Worm (Caenorhabditis elegans) whole organism, L4 larva: Measurements from ENCODE around the gene W02B12.13.

ENCODE experiments used
- T26A8.4 ChIP-seq: fragments of 200-800 bp; sonication (Bioruptor generic); IDR thresholded peaks from 2 replicates; pipeline ENCODE4 v1.3.6; 2022; ENCODE audit warnings: missing genetic modification characterization, missing compliant biosample characterization
- Y5F2A.4 ChIP-seq: fragments of 200-800 bp; sonication (Bioruptor generic); optimal IDR thresholded peaks from 2 replicates; lab custom pipeline; 2018; ENCODE audit warnings: mild to moderate bottlenecking, missing genetic modification characterization, missing compliant biosample characterization
- aha-1 ChIP-seq: fragments of 150-350 bp; peaks from one replicate; lab custom pipeline; 2014; ENCODE audit warnings: missing biosample characterization, missing genetic modification characterization
- cey-2 ChIP-seq: sonication (generic microtip); optimal IDR thresholded peaks from 3 replicates; lab custom pipeline; 2017; ENCODE audit warnings: missing genetic modification characterization, mild to moderate bottlenecking, missing compliant biosample characterization, antibody characterized with exemption, borderline replicate concordance; ENCODE audit not compliant: insufficient read depth
- daf-8 ChIP-seq: fragments of 200-800 bp; sonication (Bioruptor generic); IDR thresholded peaks from 2 replicates; pipeline ENCODE4 v1.3.6; 2022; ENCODE audit warnings: missing genetic modification characterization, missing compliant biosample characterization
- dmd-9 ChIP-seq: fragments of 200-800 bp; sonication (Bioruptor generic); IDR thresholded peaks from 2 replicates; pipeline ENCODE4 v1.3.6; 2022; ENCODE audit warnings: missing genetic modification reagents, missing genetic modification characterization, missing compliant biosample characterization
- egl-43 ChIP-seq: fragments of 200-800 bp; sonication (Bioruptor generic); IDR thresholded peaks from 2 replicates; pipeline ENCODE4 v1.3.6; 2022; ENCODE audit warnings: missing genetic modification reagents, missing genetic modification characterization, missing compliant biosample characterization
- gei-8 ChIP-seq: fragments of 200-800 bp; sonication (Bioruptor generic); optimal IDR thresholded peaks from 2 replicates; lab custom pipeline; 2018; ENCODE audit warnings: mild to moderate bottlenecking, missing genetic modification characterization, missing compliant biosample characterization
- lin-38 ChIP-seq: fragments of 200-800 bp; sonication (Bioruptor generic); IDR thresholded peaks from 2 replicates; pipeline ENCODE4 v1.3.6; 2022; ENCODE audit warnings: missing genetic modification reagents, missing genetic modification characterization, missing compliant biosample characterization
- lir-3 ChIP-seq: sonication (generic microtip); optimal IDR thresholded peaks from 2 replicates; lab custom pipeline; 2016; ENCODE audit warnings: mild to moderate bottlenecking, missing genetic modification characterization, missing compliant biosample characterization
- lsy-2 ChIP-seq, 2 experiments: fragments of 150-350 bp in 1 of 2; sonication (generic microtip) in 1 of 2; optimal IDR thresholded peaks; 2 replicates each; lab custom pipeline; 2014 to 2017; ENCODE audit warnings: missing biosample characterization in 2 of 2, missing genetic modification characterization in 2 of 2
- mxl-2 ChIP-seq: fragments of 200-800 bp; sonication (Bioruptor generic); conservative IDR thresholded peaks from 2 replicates; pipeline ENCODE4 v1.3.6; 2022; ENCODE audit warnings: missing genetic modification reagents, missing genetic modification characterization, missing compliant biosample characterization
- mxl-3 ChIP-seq: fragments of 200-800 bp; sonication (Bioruptor generic); optimal IDR thresholded peaks from 2 replicates; lab custom pipeline; 2018; ENCODE audit warnings: mild to moderate bottlenecking, missing genetic modification characterization, missing compliant biosample characterization
- nhr-11 ChIP-seq: fragments of 150-350 bp; optimal IDR thresholded peaks from 2 replicates; lab custom pipeline; 2014; ENCODE audit warnings: missing biosample characterization, missing genetic modification characterization
- nhr-25 ChIP-seq: sonication (generic microtip); optimal IDR thresholded peaks from 2 replicates; lab custom pipeline; 2017; ENCODE audit warnings: missing genetic modification characterization, mild to moderate bottlenecking, missing compliant biosample characterization, antibody characterized with exemption, moderate library complexity, borderline replicate concordance; ENCODE audit not compliant: insufficient read depth
- nhr-41 ChIP-seq: fragments of 200-800 bp; sonication (Bioruptor generic); IDR thresholded peaks from 2 replicates; pipeline ENCODE4 v1.3.6; 2022; ENCODE audit warnings: missing genetic modification reagents, missing genetic modification characterization, missing compliant biosample characterization
- pha-4 ChIP-seq, 2 experiments: fragments of 150-350 bp in 1 of 2; fragments of 200-800 bp in 1 of 2; sonication (Bioruptor generic) in 1 of 2; IDR thresholded peaks in 1 of 2; optimal IDR thresholded peaks in 1 of 2; 2 replicates each; pipeline versions ENCODE4 v1.3.6 to Lab custom; 2014 to 2022; ENCODE audit warnings: missing genetic modification characterization in 2 of 2, missing genetic modification reagents in 2 of 2, missing biosample characterization in 1 of 2, missing compliant biosample characterization in 1 of 2
- pqm-1 ChIP-seq: sonication (generic microtip); optimal IDR thresholded peaks from 2 replicates; lab custom pipeline; 2017; ENCODE audit warnings: missing biosample characterization, missing genetic modification characterization
- saeg-2 ChIP-seq: fragments of 200-800 bp; sonication (Bioruptor generic); IDR thresholded peaks from 2 replicates; pipeline ENCODE4 v1.3.6; 2022; ENCODE audit warnings: missing genetic modification reagents, missing genetic modification characterization, missing compliant biosample characterization
- spr-1 ChIP-seq: sonication (generic microtip); optimal IDR thresholded peaks from 2 replicates; lab custom pipeline; 2016; ENCODE audit warnings: mild to moderate bottlenecking, missing genetic modification characterization, missing compliant biosample characterization
- tra-1 ChIP-seq: fragments of 200-800 bp; sonication (Bioruptor generic); IDR thresholded peaks from 2 replicates; pipeline ENCODE4 v1.3.6; 2022; ENCODE audit warnings: missing genetic modification reagents, missing genetic modification characterization, missing compliant biosample characterization
- unc-130 ChIP-seq: sonication (generic microtip); optimal IDR thresholded peaks from 2 replicates; lab custom pipeline; 2016; ENCODE audit warnings: missing genetic modification reagents, missing genetic modification characterization, missing compliant biosample characterization
- unc-62 ChIP-seq, 3 experiments: fragments of 150-350 bp in 1 of 3; sonication (generic microtip); optimal IDR thresholded peaks in 2 of 3; peaks in 1 of 3; 1 replicate in 1 of 3; 2 replicates in 2 of 3; lab custom pipeline; 2014 to 2017; ENCODE audit warnings: missing biosample characterization in 3 of 3, missing genetic modification characterization in 3 of 3, missing genetic modification reagents in 3 of 3, missing genotype in 1 of 3
- zag-1 ChIP-seq: fragments of 150-350 bp; optimal IDR thresholded peaks from 2 replicates; lab custom pipeline; 2014; ENCODE audit warnings: missing biosample characterization, missing genetic modification characterization
- zip-2 ChIP-seq: fragments of 150-350 bp; optimal IDR thresholded peaks from 2 replicates; lab custom pipeline; 2014; ENCODE audit warnings: missing biosample characterization, missing genetic modification characterization
- ztf-7 ChIP-seq: fragments of 150-350 bp; optimal IDR thresholded peaks from 2 replicates; lab custom pipeline; 2014; ENCODE audit warnings: missing biosample characterization, missing genetic modification characterization

The W02B12.13 gene

DNA sequence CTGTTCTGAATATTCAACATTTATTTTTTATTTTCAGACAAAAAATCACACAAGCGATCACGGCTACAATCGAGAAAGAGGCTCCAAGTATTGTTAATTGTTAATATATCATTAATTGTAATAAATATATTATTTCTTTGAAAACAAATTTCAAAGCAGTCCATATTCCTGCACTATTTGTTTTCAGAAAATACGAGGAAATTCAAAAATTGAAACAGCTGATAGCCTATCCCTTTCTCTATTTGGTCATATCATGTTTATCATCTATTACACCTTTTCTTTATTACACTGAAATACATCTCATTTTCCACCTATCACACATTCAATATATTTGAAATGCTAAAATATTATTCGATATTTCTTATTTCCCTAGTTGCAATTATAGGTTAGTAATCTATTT, at the start of gene W02B12.13:
W02B12.13 (plus strand) TSS at position 301 of the 400 bp plus-strand sequence.
- TF ChIP-seq pqm-1 (tag; lab: Kevin White, UChicago) (no peak), daf-8 (GFP tag; lab: Robert Waterston, UW) (no peak), cey-2 (tag; lab: Kevin White, UChicago) (no peak)

DNA sequence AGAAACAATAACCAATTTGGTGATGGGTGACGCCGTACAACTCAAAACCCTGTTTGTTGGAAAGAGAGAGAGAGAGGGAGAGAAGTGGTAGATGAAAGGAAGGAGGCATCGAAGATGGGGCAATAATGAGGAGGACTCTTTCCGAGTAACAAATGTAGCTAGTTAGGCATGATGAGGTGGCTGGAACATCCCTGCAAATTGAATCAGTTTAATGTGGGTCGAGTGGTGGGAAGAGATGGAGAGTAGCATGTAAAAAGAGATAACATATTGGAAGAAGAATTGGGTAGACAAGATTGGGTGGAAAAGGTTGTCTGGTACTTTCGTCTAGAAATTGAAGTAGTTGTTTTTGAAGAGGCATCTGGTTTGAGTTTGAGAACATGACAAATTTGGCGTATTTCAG, 48.9 kb upstream of the W02B12.13 start:
- peak; percentile 84 for TF ChIP-seq aha-1 (tag; lab: Kevin White, UChicago)
- TF ChIP-seq lin-38 (GFP tag; lab: Robert Waterston, UW), result no peak

DNA sequence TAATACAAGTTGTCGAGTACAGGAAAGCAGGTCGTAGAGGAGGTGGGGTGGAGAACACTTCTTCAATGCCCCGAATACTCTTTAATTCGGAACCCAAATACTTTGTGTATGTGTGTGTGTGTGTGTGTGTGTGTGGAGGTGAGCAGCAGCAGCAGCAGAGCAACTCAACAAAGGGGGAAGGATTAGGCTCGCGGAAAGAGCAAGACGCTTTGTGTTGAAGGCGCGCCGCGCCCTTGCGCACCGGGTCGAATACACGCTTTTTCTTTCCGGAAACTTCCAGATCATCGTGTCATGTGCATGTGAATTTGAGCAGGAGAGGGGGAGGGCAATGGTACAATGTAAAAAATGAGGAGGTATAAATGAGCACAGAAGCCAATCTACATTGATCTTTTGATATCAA, 46.3 kb upstream of the W02B12.13 start:
- TF ChIP-seq egl-43 (0 out of 2 replicates have a peak, but pooled peaks have one; percentile 48), ztf-7 (tag; lab: Kevin White, UChicago) (no peak), nhr-11 (tag; lab: Kevin White, UChicago) (no peak), aha-1 (tag; lab: Kevin White, UChicago) (peak; percentile 87), mxl-2 (GFP tag; lab: Robert Waterston, UW) (no peak), pha-4 (GFP tag; IDR thresholded peaks at IDR 0.05; lab: Robert Waterston, UW) (peak; percentile 18; the same call in 1 of the 2 replicates), pha-4 (tag; optimal IDR thresholded peaks at IDR 0.05; lab: Kevin White, UChicago) (no peak)

- TF ChIP-seq unc-62 (GFP tag; optimal IDR thresholded peaks at IDR 0.05 in 1 of 2; lab: Kevin White, UChicago) (peak in 1 of 2 experiments; percentile 61), unc-62 (tag; optimal IDR thresholded peaks at IDR 0.05; lab: Kevin White, UChicago) (no peak), dmd-9 (GFP tag; lab: Robert Waterston, UW) (no peak)
These were observed 44.7 kb upstream of the W02B12.13 start for ce11 chrII:11400386-11400785.

- TF ChIP-seq lsy-2 (tag; optimal IDR thresholded peaks at IDR 0.05; lab: Kevin White, UChicago) (no peak), T26A8.4 (no peak)
These were observed 35.4 kb upstream of the W02B12.13 start, which contains the start of gene C05D12.7 for ce11 chrII:11409678-11410133. Gene C05D12.7, plus strand, starts transcription at chrII:11410083.

DNA sequence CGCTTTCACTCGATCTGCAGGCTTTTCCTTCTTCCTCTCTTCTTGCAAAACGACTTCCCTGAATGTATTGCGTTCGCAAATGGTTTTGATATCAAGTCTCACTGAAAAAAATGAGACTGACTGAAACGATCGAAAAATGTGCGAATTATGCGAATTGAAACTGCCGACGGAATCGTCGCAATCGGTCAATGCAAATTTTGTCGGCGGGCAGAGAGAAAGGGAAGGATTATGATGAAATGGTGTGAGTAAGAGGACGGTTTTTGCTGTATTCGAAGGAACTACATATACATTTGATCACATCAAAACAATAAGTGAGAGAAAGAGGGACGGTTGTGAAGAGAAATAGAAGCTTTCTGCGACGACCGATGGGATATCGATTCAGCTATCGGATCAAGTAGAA, 29.4 kb upstream of the W02B12.13 start, which contains the start of gene C05D12.1:
C05D12.1 (minus strand) TSS at position 101 of the 400 bp plus-strand sequence.
- TF ChIP-seq unc-130 (GFP tag; lab: Kevin White, UChicago), result no peak
- TF ChIP-seq gei-8 (GFP tag; lab: Kevin White, UChicago), result no peak
- TF ChIP-seq tra-1 (GFP tag; lab: Robert Waterston, UW), result no peak
- no peak for TF ChIP-seq nhr-41 (GFP tag; lab: Robert Waterston, UW)
- no peak for TF ChIP-seq saeg-2 (GFP tag; lab: Robert Waterston, UW)
- no peak for TF ChIP-seq zip-2 (tag; lab: Kevin White, UChicago)
- TF ChIP-seq cey-2 (tag; lab: Kevin White, UChicago), result no peak

DNA sequence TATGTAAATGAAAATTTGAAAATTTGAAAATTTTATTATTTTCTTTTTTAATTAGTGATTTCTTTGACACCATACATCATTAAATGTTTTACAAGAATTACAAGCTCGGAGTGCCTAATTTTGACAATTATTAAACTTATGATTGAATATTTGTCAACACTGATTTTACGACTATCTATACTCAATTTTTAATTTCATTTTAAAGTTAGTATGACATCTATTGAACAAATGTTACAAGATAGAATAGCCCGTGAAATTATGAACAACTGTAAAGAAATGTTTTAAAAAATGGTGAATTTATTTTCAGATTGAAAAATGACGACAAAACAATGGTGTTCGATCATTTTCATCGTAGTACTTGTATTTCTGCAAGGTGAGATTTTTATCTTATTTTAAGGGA, 27.1 kb upstream of the W02B12.13 start, which contains the start of gene C05D12.2:
C05D12.2 (plus strand) TSS at position 301 of the 400 bp plus-strand sequence.
- TF ChIP-seq zag-1 (tag; lab: Kevin White, UChicago) (no peak), mxl-3 (GFP tag; lab: Kevin White, UChicago) (no peak), lir-3 (no peak), Y5F2A.4 (GFP tag; lab: Kevin White, UChicago) (no peak), nhr-25 (tag; lab: Kevin White, UChicago) (no peak), aha-1 (tag; lab: Kevin White, UChicago) (peak; percentile 47), spr-1 (tag; lab: Kevin White, UChicago) (no peak)
